Worm (Caenorhabditis elegans): ENCODE results near the gene R02F2.1.

- TF ChIP-seq Y22D7AL.16 (tag; optimal IDR thresholded peaks at IDR 0.05) (no peak), elt-4 (tag; optimal IDR thresholded peaks at IDR 0.05) (no peak), sox-4 (tag; optimal IDR thresholded peaks at IDR 0.05) (no peak), ceh-9 (tag; optimal IDR thresholded peaks at IDR 0.05) (no peak), hlh-15 (tag; optimal IDR thresholded peaks at IDR 0.05) (no peak), npax-4 (tag; optimal IDR thresholded peaks at IDR 0.05) (no peak), ceh-2 (tag; optimal IDR thresholded peaks at IDR 0.05) (no peak), hlh-13 (GFP tag; optimal IDR thresholded peaks at IDR 0.05) (peak; percentile 6), tbx-7 (tag; optimal IDR thresholded peaks at IDR 0.05) (no peak), elt-2 (tag; optimal IDR thresholded peaks at IDR 0.05) (no peak), eyg-1 (tag; optimal IDR thresholded peaks at IDR 0.05) (no peak), nfya-1 (tag; optimal IDR thresholded peaks at IDR 0.05) (no peak), lim-6 (tag; optimal IDR thresholded peaks at IDR 0.05) (no peak)
Measured at ce11 chrIII:5503669-5504068, 2.0 kb downstream of the R02F2.1 start.
